Fruit fly (Drosophila melanogaster): ENCODE data around the gene CG9777.

Gene CG9777

DNA sequence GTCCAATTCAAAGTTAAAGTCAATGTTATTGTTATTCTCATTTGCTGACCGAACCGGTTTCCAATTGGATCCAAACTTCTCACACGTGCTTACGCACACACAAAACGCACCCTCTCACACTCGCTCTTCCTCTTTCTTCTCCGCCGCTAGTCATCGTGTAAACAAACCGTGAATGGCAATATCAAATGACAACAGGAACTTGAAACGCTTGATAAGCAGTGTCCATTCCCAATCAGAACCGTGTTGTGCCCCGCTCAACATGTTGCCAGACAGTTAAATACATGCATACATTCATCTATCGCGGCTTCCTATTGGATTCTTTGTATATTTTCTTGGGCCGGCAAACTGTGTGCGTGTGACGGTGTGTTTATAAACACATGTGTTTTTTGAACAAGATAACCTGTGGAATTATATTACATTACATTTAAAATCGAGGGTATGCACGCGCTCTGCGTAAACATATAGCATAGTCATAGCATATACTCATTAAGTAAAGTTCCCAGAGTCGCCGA lies 23.7 kb upstream of the CG9777 start (continued):
- TF ChIP-seq CG2199 (GFP tag; IDR thresholded peaks at IDR 0.05) (peak; percentile 57; the same call in 2 of the 3 replicates), chn (GFP tag; optimal IDR thresholded peaks at IDR 0.05) (no peak), bab2 (GFP tag; optimal IDR thresholded peaks at IDR 0.05) (peak; percentile 2), ro (GFP tag; IDR thresholded peaks at IDR 0.05) (no peak), CG6272 (GFP tag; IDR thresholded peaks at IDR 0.05) (no peak), Dp (GFP tag; optimal IDR thresholded peaks at IDR 0.05) (no peak), toy (GFP tag; IDR thresholded peaks at IDR 0.05) (no peak), CG1603 (tag; optimal IDR thresholded peaks at IDR 0.05) (peak; percentile 5), CG2120 (GFP tag; optimal IDR thresholded peaks at IDR 0.05) (peak; percentile 23), Dip3 (GFP tag; optimal IDR thresholded peaks at IDR 0.05) (no peak), CG2202 (tag; optimal IDR thresholded peaks at IDR 0.05) (no peak), CG4730 (GFP tag; IDR thresholded peaks at IDR 0.05) (no peak), CG4282 (GFP tag; optimal IDR thresholded peaks at IDR 0.05) (no peak), shn (GFP tag; optimal IDR thresholded peaks at IDR 0.05) (no peak), sima (GFP tag; optimal IDR thresholded peaks at IDR 0.05) (no peak), schlank (tag; optimal IDR thresholded peaks at IDR 0.05) (no peak), CG11695 (GFP tag; IDR thresholded peaks at IDR 0.05) (no peak), CG13775 (GFP tag; optimal IDR thresholded peaks at IDR 0.05) (no peak), CG8359 (GFP tag; optimal IDR thresholded peaks at IDR 0.05; ENCODE audit: borderline replicate concordance) (no peak), maf-S (GFP tag; optimal IDR thresholded peaks at IDR 0.05) (no peak), twi (tag; optimal IDR thresholded peaks at IDR 0.05) (peak; percentile 80), ab (GFP tag; optimal IDR thresholded peaks at IDR 0.05) (no peak), CG3847 (GFP tag; IDR thresholded peaks at IDR 0.05) (no peak), Xbp1 (GFP tag; optimal IDR thresholded peaks at IDR 0.05) (no peak), CG2678 (tag; optimal IDR thresholded peaks at IDR 0.05) (peak; percentile 39), gro (GFP tag; optimal IDR thresholded peaks at IDR 0.05) (peak; percentile 34), slbo (GFP tag; IDR thresholded peaks at IDR 0.05) (no peak), E2f1 (GFP tag; IDR thresholded peaks at IDR 0.05) (no peak), disco-r (GFP tag; optimal IDR thresholded peaks at IDR 0.05) (no peak), kay (GFP tag; optimal IDR thresholded peaks at IDR 0.05) (no peak), CG11247 (GFP tag; IDR thresholded peaks at IDR 0.05) (no peak), HLH3B (GFP tag; IDR thresholded peaks at IDR 0.05) (no peak; the same call in 1 of the 2 replicates), CG8924 (tag; optimal IDR thresholded peaks at IDR 0.05) (peak; percentile 25), CG9215 (GFP tag; IDR thresholded peaks at IDR 0.05) (no peak), CG30403 (GFP tag; optimal IDR thresholded peaks at IDR 0.05) (no peak), her (GFP tag; optimal IDR thresholded peaks at IDR 0.05) (peak; percentile 29), Hand (GFP tag; optimal IDR thresholded peaks at IDR 0.05) (peak; percentile 7), zen (tag; optimal IDR thresholded peaks at IDR 0.05) (peak; percentile 29), sim (GFP tag; IDR thresholded peaks at IDR 0.05) (no peak), sens-2 (GFP tag; IDR thresholded peaks at IDR 0.05) (no peak), CoRest (tag; optimal IDR thresholded peaks at IDR 0.05) (no peak), gfzf (GFP tag; optimal IDR thresholded peaks at IDR 0.05) (no peak), CG11093 (GFP tag; IDR thresholded peaks at IDR 0.05) (no peak)

DNA sequence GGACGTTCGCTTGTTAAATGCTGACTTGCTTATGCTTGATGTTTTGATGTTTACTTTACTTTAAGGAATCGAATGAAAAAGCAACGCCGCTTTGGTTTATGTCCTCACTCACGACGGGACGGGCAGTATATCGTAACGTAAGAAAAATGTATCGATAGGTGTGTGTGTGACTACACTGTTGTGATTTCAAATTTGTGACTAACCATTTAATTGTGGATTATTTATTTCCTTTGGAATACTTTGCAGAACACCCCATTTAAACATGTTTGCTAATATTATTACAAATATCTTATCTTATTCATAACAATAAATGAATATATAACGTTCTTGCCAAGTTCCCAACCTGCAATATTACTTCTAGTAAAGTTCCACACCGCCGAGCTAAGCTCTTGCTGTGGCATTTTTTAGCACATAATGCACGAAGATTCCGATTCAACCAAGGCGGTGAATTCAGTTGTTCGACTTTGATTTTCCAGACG lies 22.9 kb upstream of the CG9777 start, which contains the start of the genes Nemp and r:
TSS of gene Nemp (minus strand) at position 85 of the 479 bp plus-strand sequence.
TSS of gene r (plus strand) at position 429 of the 479 bp plus-strand sequence.
- TF ChIP-seq Med (GFP tag) = no peak
- no peak for TF ChIP-seq Gsc (GFP tag; IDR thresholded peaks at IDR 0.05)
- TF ChIP-seq CG15514 (GFP tag; optimal IDR thresholded peaks at IDR 0.05) = peak; percentile 59
- no peak for TF ChIP-seq slou (GFP tag; optimal IDR thresholded peaks at IDR 0.05)
- no peak for TF ChIP-seq CG33213 (GFP tag; optimal IDR thresholded peaks at IDR 0.05)
- TF ChIP-seq BEAF-32 (GFP tag; optimal IDR thresholded peaks at IDR 0.05) = peak; percentile 89
- no peak for TF ChIP-seq CG4328 (GFP tag; optimal IDR thresholded peaks at IDR 0.05)
- peak; percentile 29 for TF ChIP-seq Ets97D (GFP tag; optimal IDR thresholded peaks at IDR 0.05)
- TF ChIP-seq slbo (GFP tag; IDR thresholded peaks at IDR 0.05) = no peak
- TF ChIP-seq unpg (GFP tag; optimal IDR thresholded peaks at IDR 0.05) = no peak
- peak; percentile 58; the same call in 1 of the 2 replicates for TF ChIP-seq sna (GFP tag; IDR thresholded peaks at IDR 0.05; ENCODE audit: partially characterized antibody)
- TF ChIP-seq CG12659 (GFP tag; optimal IDR thresholded peaks at IDR 0.05) = peak; percentile 57
